Worm (Caenorhabditis elegans) whole organism, L3 larva: ENCODE data around the gene mdf-1.
A peak's percentile ranks its signal among the peaks of the same experiment; 100 is the strongest.

Experiments used
- R02D3.7 ChIP-seq: fragments of 150-350 bp; optimal IDR thresholded peaks from 2 replicates; lab custom pipeline; 2014; ENCODE audit warnings: missing biosample characterization, missing genetic modification characterization
- ZK546.5 ChIP-seq: sonication (generic microtip); optimal IDR thresholded peaks from 2 replicates; lab custom pipeline; 2017; ENCODE audit warnings: missing biosample characterization, missing genetic modification characterization
- aly-2 ChIP-seq: fragments of 150-350 bp; optimal IDR thresholded peaks from 2 replicates; lab custom pipeline; 2014; ENCODE audit warnings: missing biosample characterization, missing genetic modification characterization
- ama-1 ChIP-seq: fragments of 150-350 bp; optimal IDR thresholded peaks from 2 replicates; lab custom pipeline; 2018
- ceh-16 ChIP-seq: sonication (generic microtip); optimal IDR thresholded peaks from 2 replicates; lab custom pipeline; 2017; ENCODE audit warnings: missing biosample characterization, missing genetic modification characterization
- ceh-28 ChIP-seq: fragments of 150-350 bp; optimal IDR thresholded peaks from 2 replicates; lab custom pipeline; 2014; ENCODE audit warnings: missing biosample characterization, missing genetic modification reagents, missing genetic modification characterization
- ceh-9 ChIP-seq: sonication (generic microtip); optimal IDR thresholded peaks from 2 replicates; lab custom pipeline; 2018; ENCODE audit warnings: missing biosample characterization, missing genetic modification characterization
- daf-12 ChIP-seq: fragments of 150-350 bp; optimal IDR thresholded peaks from 2 replicates; lab custom pipeline; 2014; ENCODE audit warnings: missing biosample characterization, missing genetic modification reagents, missing genetic modification characterization
- egl-27 ChIP-seq: sonication (generic microtip); optimal IDR thresholded peaks from 4 replicates; lab custom pipeline; 2017; ENCODE audit warnings: missing biosample characterization, missing genetic modification reagents, missing genetic modification characterization
- elt-1 ChIP-seq: fragments of 150-350 bp; optimal IDR thresholded peaks from 2 replicates; lab custom pipeline; 2014; ENCODE audit warnings: missing biosample characterization, missing genetic modification characterization
- elt-2 ChIP-seq: sonication (generic microtip); optimal IDR thresholded peaks from 2 replicates; lab custom pipeline; 2016; ENCODE audit warnings: missing genetic modification reagents, mild to moderate bottlenecking, missing genetic modification characterization, missing compliant biosample characterization
- elt-3 ChIP-seq, 3 experiments: fragments of 150-350 bp in 1 of 3; sonication (generic microtip) in 2 of 3; optimal IDR thresholded peaks; 2 replicates in 2 of 3; 4 replicates in 1 of 3; lab custom pipeline; 2014 to 2017; ENCODE audit warnings: missing biosample characterization in 3 of 3, missing genetic modification characterization in 3 of 3
- eor-1 ChIP-seq, 2 experiments: fragments of 150-350 bp; optimal IDR thresholded peaks; 2 replicates each; lab custom pipeline; 2014 to 2018; ENCODE audit warnings: missing biosample characterization in 2 of 2, missing genetic modification characterization in 2 of 2
- fkh-10 ChIP-seq: sonication (generic microtip); optimal IDR thresholded peaks from 2 replicates; lab custom pipeline; 2017; ENCODE audit warnings: missing biosample characterization, missing genetic modification reagents, missing genetic modification characterization
- fos-1 ChIP-seq: fragments of 150-350 bp; optimal IDR thresholded peaks from 2 replicates; lab custom pipeline; 2014; ENCODE audit warnings: missing biosample characterization, missing genetic modification characterization
- jun-1 ChIP-seq: fragments of 150-350 bp; optimal IDR thresholded peaks from 2 replicates; lab custom pipeline; 2014; ENCODE audit warnings: missing biosample characterization, missing genetic modification reagents, missing genetic modification characterization
- lin-15B ChIP-seq: fragments of 150-350 bp; optimal IDR thresholded peaks from 2 replicates; lab custom pipeline; 2014; ENCODE audit warnings: missing biosample characterization, missing genetic modification characterization
- lin-39 ChIP-seq: fragments of 150-350 bp; optimal IDR thresholded peaks from 2 replicates; lab custom pipeline; 2018; ENCODE audit warnings: missing biosample characterization, missing genetic modification reagents, missing genetic modification characterization
- lsy-12 ChIP-seq: sonication (generic microtip); optimal IDR thresholded peaks from 2 replicates; lab custom pipeline; 2016; ENCODE audit warnings: mild to moderate bottlenecking, missing genetic modification characterization, missing compliant biosample characterization
- mdl-1 ChIP-seq: fragments of 150-350 bp; optimal IDR thresholded peaks from 2 replicates; lab custom pipeline; 2014; ENCODE audit warnings: missing biosample characterization, missing genetic modification characterization
- mml-1 ChIP-seq: fragments of 150-350 bp; sonication (generic microtip); optimal IDR thresholded peaks from 3 replicates; lab custom pipeline; 2014; ENCODE audit warnings: missing biosample characterization, missing genetic modification characterization
- nhr-11 ChIP-seq: fragments of 150-350 bp; optimal IDR thresholded peaks from 2 replicates; lab custom pipeline; 2014; ENCODE audit warnings: missing biosample characterization, missing genetic modification characterization
- nhr-23 ChIP-seq: fragments of 150-350 bp; optimal IDR thresholded peaks from 2 replicates; lab custom pipeline; 2014; ENCODE audit warnings: missing biosample characterization, missing genetic modification reagents, missing genetic modification characterization
- nhr-237 ChIP-seq: fragments of 150-350 bp; optimal IDR thresholded peaks from 2 replicates; lab custom pipeline; 2014; ENCODE audit warnings: missing biosample characterization, missing genetic modification characterization
- nhr-25 ChIP-seq: sonication (generic microtip); optimal IDR thresholded peaks from 2 replicates; lab custom pipeline; 2017; ENCODE audit warnings: missing biosample characterization, missing genetic modification characterization
- nhr-43 ChIP-seq: sonication (generic microtip); optimal IDR thresholded peaks from 2 replicates; lab custom pipeline; 2016; ENCODE audit warnings: mild to moderate bottlenecking, missing genetic modification characterization, missing compliant biosample characterization; ENCODE audit not compliant: poor library complexity, severe bottlenecking
- nhr-67 ChIP-seq: fragments of 150-350 bp; optimal IDR thresholded peaks from 2 replicates; lab custom pipeline; 2014; ENCODE audit warnings: missing biosample characterization, missing genetic modification characterization
- nhr-76 ChIP-seq: fragments of 150-350 bp; sonication (generic microtip); optimal IDR thresholded peaks from 5 replicates; lab custom pipeline; 2014; ENCODE audit warnings: missing biosample characterization, missing genetic modification characterization
- nhr-77 ChIP-seq: fragments of 150-350 bp; optimal IDR thresholded peaks from 2 replicates; lab custom pipeline; 2014; ENCODE audit warnings: missing biosample characterization, missing genetic modification characterization
- pqm-1 ChIP-seq: fragments of 150-350 bp; optimal IDR thresholded peaks from 2 replicates; lab custom pipeline; 2017; ENCODE audit warnings: missing biosample characterization, missing genetic modification characterization, inconsistent platforms
- skn-1 ChIP-seq: fragments of 150-350 bp; optimal IDR thresholded peaks from 2 replicates; lab custom pipeline; 2014; ENCODE audit warnings: missing biosample characterization, missing genetic modification characterization
- snpc-4 ChIP-seq: fragments of 150-350 bp; optimal IDR thresholded peaks from 2 replicates; lab custom pipeline; 2014; ENCODE audit warnings: missing biosample characterization, missing genetic modification characterization
- tbx-2 ChIP-seq: sonication (generic microtip); optimal IDR thresholded peaks from 2 replicates; lab custom pipeline; 2016; ENCODE audit warnings: mild to moderate bottlenecking, missing genetic modification characterization, missing compliant biosample characterization
- unc-62 ChIP-seq: fragments of 150-350 bp; sonication (generic microtip); optimal IDR thresholded peaks from 4 replicates; lab custom pipeline; 2014; ENCODE audit warnings: missing biosample characterization, missing genetic modification reagents, missing genetic modification characterization
- ztf-11 ChIP-seq: fragments of 150-350 bp; optimal IDR thresholded peaks from 2 replicates; lab custom pipeline; 2014; ENCODE audit warnings: missing biosample characterization, missing genetic modification characterization
- ztf-4 ChIP-seq: fragments of 150-350 bp; optimal IDR thresholded peaks from 2 replicates; lab custom pipeline; 2014; ENCODE audit warnings: missing biosample characterization, missing genetic modification characterization

Gene mdf-1

DNA sequence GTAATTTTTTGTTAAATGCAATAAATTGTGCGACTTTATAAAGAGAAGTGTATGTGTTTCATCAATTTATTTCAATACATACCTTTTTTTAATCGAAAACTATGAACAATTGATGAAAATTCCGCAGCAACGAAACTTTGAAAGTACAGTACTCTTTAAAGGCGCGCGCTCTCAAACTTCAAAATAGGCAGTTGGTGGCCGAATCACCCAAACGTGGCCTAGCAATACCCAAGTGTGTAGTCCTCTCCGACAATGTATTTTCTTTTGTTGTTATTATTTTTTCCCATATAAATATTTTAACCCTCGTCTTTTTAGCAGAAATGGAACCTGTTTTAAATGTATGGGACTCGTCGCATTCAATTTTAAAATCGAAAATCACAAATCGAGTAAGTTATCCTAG lies 7.5 kb downstream of the mdf-1 start, which contains the start of gene C50F4.4:
C50F4.4 (plus strand) TSS at position 267 of the 400 bp plus-strand sequence.
- TF ChIP-seq fos-1: no peak
- TF ChIP-seq lin-15B: peak; percentile 28
- peak; percentile 49 for TF ChIP-seq snpc-4 (tag; lab: Kevin White, UChicago)
- peak; percentile 6 for TF ChIP-seq elt-2 (tag; lab: Kevin White, UChicago)
- TF ChIP-seq nhr-43: peak; percentile 30
- TF ChIP-seq ceh-16 (tag; lab: Kevin White, UChicago): no peak
- TF ChIP-seq ceh-28 (tag; lab: Kevin White, UChicago): no peak
- no peak for TF ChIP-seq daf-12 (tag; lab: Kevin White, UChicago)

DNA sequence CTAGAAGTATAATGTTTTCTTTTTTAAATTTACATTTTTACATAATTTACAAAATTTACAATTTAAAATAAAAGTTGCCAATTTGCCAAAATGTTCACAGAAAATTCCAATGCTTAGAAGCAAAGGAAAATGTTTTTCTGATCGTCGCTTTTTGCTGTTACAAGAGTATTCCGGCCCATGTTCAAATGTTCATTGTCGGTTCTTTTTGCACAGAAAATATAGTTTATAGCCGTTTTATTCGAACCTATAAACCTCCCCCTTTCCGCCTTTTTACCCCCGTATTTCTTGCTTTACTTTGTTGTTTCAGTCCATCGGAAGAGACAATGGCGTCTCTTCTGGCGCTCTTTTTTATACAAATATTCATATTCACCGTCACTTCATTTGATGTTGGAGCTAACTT lies 9.4 kb downstream of the mdf-1 start, which contains the start of gene tag-329:
tag-329 (plus strand) TSS at position 301 of the 400 bp plus-strand sequence.
- no peak for TF ChIP-seq lsy-12 (tag; lab: Kevin White, UChicago)

ce11 chrV:9531477-9531876 lies 12.5 kb downstream of the mdf-1 start, which contains the start of the genes C50F4.10 and pfk-1.2:
Gene C50F4.10 (minus strand): TSS chrV:9531577.
Gene pfk-1.2 (plus strand): TSS chrV:9531801.
- TF ChIP-seq ZK546.5 (tag; lab: Kevin White, UChicago) (no peak), ceh-9 (tag; lab: Kevin White, UChicago) (no peak), ceh-28 (tag; lab: Kevin White, UChicago) (no peak), elt-3 (tag; optimal IDR thresholded peaks at IDR 0.05; lab: Kevin White, UChicago) (no peak), pqm-1 (tag; lab: Kevin White, UChicago) (no peak), lin-39 (tag; lab: Kevin White, UChicago) (no peak), mml-1 (no peak)

DNA sequence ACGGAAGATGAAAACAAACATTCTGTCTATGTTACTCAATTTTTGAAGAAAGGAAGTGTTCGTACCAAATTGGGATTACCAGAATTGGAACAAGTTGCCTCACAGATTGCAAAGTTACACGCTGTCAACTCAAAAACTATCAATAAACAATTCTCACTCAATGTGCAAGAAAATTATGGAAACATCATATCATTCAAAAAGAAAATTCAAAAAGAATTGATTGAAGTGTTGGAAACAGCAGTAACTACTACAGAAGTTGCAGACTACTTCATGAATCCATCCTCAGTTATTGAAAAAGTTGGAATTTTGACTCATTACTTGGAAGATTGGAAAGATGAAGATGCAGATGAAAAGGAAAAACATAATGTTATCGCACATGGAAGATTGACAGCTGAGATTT lies 16.0 kb downstream of the mdf-1 start:
- TF ChIP-seq ama-1 (no peak), lsy-12 (tag; lab: Kevin White, UChicago) (no peak), nhr-76 (tag; lab: Kevin White, UChicago) (no peak), mdl-1 (tag; lab: Kevin White, UChicago) (no peak), jun-1 (no peak), nhr-23 (no peak), nhr-11 (tag; lab: Kevin White, UChicago) (no peak), ztf-4 (tag; lab: Kevin White, UChicago) (no peak), ceh-9 (tag; lab: Kevin White, UChicago) (no peak), tbx-2 (tag; lab: Kevin White, UChicago) (no peak)

ce11 chrV:9527337-9527736 lies 16.7 kb downstream of the mdf-1 start:
- no peak for TF ChIP-seq fos-1
- TF ChIP-seq elt-2 (tag; lab: Kevin White, UChicago): peak; percentile 56
- peak; percentile 59 for TF ChIP-seq pqm-1 (tag; lab: Kevin White, UChicago)

ce11 chrV:9526470-9526869 lies 17.6 kb downstream of the mdf-1 start, which contains the start of gene C50F4.1:
Gene C50F4.1 (plus strand): TSS chrV:9526793.
- TF ChIP-seq fkh-10 (GFP tag; lab: Kevin White, UChicago) (no peak), elt-2 (tag; lab: Kevin White, UChicago) (peak; percentile 79), elt-3 (tag; optimal IDR thresholded peaks at IDR 0.05; lab: Kevin White, UChicago) (no peak), snpc-4 (tag; lab: Kevin White, UChicago) (no peak), pqm-1 (tag; lab: Kevin White, UChicago) (peak; percentile 80), egl-27 (tag; lab: Kevin White, UChicago) (no peak), skn-1 (no peak)

ce11 chrV:9524099-9524498 lies 19.9 kb downstream of the mdf-1 start, which contains the start of gene C50F4.9:
Gene C50F4.9 (minus strand): TSS chrV:9524199.
- no peak for TF ChIP-seq mdl-1 (tag; lab: Kevin White, UChicago)
- TF ChIP-seq, all 47 proteins: peak for 0

ce11 chrV:9521697-9522096 lies 22.3 kb downstream of the mdf-1 start:
- TF ChIP-seq fkh-10 (GFP tag; lab: Kevin White, UChicago) (no peak), R02D3.7 (no peak), nhr-237 (tag; lab: Kevin White, UChicago) (no peak), egl-27 (tag; lab: Kevin White, UChicago) (no peak), nhr-77 (tag; lab: Kevin White, UChicago) (no peak), elt-1 (tag; lab: Kevin White, UChicago) (no peak), fos-1 (no peak), ztf-11 (tag; lab: Kevin White, UChicago) (no peak), eor-1 (tag; optimal IDR thresholded peaks at IDR 0.05; lab: Kevin White, UChicago) (no peak), ceh-28 (tag; lab: Kevin White, UChicago) (no peak), unc-62 (GFP tag; lab: Kevin White, UChicago) (no peak), nhr-25 (tag; lab: Kevin White, UChicago) (no peak), mdl-1 (tag; lab: Kevin White, UChicago) (no peak), mml-1 (no peak), lin-15B (no peak), aly-2 (tag; lab: Kevin White, UChicago) (no peak), tbx-2 (tag; lab: Kevin White, UChicago) (no peak), nhr-67 (tag; lab: Kevin White, UChicago) (no peak), ztf-4 (tag; lab: Kevin White, UChicago) (no peak), ceh-9 (tag; lab: Kevin White, UChicago) (no peak)
